Fruit fly (Drosophila melanogaster): ENCODE results near the gene CG42847.

CG42847 gene

DNA sequence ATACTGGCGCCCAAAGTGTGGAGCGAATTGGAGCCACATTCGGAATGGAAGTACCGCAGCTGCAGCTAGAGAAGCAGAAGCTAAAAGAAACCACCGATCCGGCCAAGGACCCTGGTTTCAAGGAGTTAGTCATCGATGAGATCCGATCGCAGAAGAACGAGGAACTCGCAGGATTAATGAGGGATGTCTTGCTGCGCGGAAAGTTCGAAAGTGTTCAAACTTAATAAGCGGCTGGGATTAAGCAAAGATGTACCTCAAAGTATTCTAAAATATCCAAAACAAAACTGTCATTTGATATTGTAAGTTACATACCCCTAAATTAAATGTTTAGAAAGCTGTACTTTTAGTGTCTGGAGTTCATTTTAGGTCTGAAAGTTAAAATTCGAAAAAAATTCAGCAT, 8.8 kb downstream of the CG42847 start, which contains the start of gene RpS28-like:
Gene RpS28-like (plus strand): TSS at position 301 of the 400 bp plus-strand sequence.
- TF ChIP-seq noc (tag; optimal IDR thresholded peaks at IDR 0.05) = no peak

DNA sequence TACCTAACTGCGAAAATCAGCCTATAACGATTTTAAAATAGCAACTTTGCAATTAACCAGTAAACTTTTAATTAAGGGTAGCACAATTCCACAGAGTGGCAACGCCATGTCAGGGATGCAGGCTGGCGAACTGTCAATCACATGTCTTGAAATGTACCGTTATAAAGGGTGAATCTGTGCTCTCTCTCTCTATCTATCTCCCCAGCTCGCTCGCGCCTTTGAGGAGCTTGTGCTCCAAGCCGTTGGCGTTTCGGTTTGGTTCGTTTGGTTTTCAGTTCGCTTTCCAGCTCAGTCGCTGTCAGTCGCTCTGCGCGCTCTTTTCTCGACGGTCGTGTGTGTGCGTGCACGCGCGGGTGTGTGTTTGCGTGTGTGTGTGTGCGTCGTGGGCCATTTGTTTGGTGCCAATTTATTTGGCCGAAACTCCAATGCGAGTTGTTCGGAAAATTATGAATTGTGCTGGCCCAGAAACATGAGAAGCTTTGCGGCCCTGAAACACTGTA, 9.6 kb downstream of the CG42847 start, which contains the start of gene numb:
Gene numb (plus strand): TSS at position 254 of the 500 bp plus-strand sequence.
- no peak for TF ChIP-seq noc (tag; optimal IDR thresholded peaks at IDR 0.05)

DNA sequence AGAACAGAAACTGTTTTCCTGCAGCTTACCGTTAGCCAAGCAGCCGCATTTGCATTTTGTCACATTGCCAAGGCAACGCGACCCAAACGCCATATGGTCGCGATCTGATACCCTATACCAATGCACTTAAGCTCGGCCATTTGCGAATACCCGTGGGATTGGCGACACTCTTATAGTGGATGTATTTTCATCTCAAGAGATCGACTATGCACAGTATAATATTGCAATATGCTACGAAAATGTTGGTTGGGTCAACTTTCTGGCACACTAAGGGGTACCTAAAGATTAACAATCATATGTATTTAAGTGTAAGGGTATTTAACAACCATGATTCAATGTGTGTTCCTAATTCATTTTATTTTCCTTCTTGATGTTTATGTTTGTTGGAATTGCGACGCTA, 10.6 kb downstream of the CG42847 start:
- no peak for TF ChIP-seq noc (tag; optimal IDR thresholded peaks at IDR 0.05)

DNA sequence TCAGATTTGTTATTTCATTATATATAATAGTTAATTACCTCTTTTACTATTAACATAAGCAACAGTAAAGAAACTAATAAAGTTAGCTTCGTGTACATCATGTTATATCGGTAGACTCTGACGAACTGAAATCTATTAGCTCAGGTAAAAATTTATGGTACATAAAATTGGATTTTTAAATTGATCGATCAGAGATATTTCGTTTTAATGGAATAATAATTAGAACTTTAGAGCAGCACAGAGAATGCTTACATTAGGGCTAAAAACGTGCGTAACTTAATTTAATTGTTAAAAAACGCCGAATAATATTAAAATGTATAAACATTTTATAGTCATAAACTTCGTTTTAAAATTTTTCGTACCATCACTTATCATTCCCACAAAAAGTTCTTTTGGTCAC, 13.0 kb downstream of the CG42847 start, which contains the start of gene CG33723:
Gene CG33723 (minus strand): TSS at position 101 of the 400 bp plus-strand sequence.
- TF ChIP-seq noc (tag; optimal IDR thresholded peaks at IDR 0.05) = no peak

DNA sequence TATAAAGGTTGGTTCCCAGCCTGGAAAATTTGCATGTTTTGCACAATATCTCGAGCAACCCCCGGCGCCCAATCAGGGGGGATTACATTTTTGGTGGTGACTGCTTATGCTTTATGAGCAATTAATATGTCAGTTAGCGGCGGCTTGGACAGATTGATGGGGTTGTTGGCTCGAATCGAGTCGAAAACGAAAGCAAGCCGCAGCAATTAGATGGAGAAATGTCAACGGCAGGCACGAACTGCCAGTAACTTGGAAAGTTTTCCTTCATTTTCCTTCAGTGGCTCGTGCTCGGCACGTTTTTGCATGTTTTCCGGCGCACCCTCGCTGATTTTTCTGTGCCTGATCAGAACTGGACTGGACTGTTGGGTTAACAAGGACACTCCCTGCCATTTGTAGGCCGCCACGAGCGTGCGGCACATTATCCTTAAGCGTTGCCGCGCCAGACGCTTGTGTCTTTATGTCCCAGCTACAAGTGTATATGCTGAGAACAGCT, 15.2 kb downstream of the CG42847 start:
- no peak for TF ChIP-seq noc (tag; optimal IDR thresholded peaks at IDR 0.05)

DNA sequence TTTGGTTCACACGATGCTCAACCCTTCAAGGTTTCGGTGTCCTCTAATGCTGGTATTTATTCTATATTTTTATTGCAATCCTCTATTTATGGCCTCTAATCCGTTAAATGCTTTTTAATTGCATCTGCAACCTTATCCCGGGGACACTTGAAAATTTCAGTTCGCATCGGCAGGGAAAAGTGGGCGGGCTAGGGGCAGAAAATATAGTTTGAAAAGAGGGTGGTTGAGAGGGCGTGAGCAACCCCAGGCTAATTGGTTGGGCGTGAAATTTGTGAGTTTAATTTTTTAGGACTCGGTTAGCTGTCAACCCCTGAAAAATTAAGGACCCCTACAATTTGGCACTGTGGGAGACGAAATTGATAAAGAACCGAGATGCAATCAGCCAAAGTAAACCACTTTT, 18.1 kb downstream of the CG42847 start:
- TF ChIP-seq noc (tag; optimal IDR thresholded peaks at IDR 0.05) = no peak

DNA sequence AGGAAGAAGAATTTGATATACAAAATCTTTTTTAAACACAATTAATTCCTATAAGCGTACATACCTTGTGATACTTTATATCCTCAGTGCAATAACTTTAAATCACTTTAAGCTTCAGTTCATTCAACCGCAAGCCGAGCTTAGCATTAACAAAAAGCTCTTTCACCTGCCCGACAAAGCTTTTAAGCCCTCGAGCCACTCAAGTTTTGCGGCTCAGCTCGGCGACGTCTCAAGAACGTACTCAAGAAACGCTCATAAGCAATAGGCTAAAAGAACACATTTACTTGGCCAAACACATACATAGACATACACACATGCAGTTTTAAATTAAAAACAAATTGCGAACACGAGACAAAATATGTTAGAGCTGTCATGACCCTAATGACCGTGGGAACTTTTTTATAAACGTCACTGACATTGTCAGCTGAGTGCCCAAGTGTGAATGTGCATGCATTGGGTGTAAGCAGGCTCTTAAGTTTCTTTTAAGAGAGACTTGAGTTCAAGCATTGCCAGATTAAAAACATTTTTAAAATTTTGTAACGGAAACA, 18.8 kb downstream of the CG42847 start:
- no peak for TF ChIP-seq noc (tag; optimal IDR thresholded peaks at IDR 0.05)

DNA sequence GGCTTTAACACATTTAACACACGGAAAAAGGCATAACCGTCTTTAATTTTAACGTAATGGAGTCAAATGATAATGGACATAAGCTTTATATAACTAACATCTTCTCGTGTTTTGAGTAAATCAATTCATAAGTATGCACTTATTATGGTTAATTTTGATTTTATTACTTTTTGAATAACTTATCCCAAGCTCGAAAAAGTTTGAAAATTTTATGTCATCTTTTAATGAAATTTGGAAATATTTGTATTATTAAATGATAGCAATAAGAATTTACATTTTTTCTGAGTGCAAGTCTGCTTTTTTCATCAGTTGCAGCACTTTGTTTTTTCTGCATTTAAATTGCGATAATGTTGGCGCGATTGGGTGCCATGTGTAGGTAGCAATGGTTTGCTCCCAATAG, 20.1 kb downstream of the CG42847 start:
- TF ChIP-seq noc (tag; optimal IDR thresholded peaks at IDR 0.05) = no peak

DNA sequence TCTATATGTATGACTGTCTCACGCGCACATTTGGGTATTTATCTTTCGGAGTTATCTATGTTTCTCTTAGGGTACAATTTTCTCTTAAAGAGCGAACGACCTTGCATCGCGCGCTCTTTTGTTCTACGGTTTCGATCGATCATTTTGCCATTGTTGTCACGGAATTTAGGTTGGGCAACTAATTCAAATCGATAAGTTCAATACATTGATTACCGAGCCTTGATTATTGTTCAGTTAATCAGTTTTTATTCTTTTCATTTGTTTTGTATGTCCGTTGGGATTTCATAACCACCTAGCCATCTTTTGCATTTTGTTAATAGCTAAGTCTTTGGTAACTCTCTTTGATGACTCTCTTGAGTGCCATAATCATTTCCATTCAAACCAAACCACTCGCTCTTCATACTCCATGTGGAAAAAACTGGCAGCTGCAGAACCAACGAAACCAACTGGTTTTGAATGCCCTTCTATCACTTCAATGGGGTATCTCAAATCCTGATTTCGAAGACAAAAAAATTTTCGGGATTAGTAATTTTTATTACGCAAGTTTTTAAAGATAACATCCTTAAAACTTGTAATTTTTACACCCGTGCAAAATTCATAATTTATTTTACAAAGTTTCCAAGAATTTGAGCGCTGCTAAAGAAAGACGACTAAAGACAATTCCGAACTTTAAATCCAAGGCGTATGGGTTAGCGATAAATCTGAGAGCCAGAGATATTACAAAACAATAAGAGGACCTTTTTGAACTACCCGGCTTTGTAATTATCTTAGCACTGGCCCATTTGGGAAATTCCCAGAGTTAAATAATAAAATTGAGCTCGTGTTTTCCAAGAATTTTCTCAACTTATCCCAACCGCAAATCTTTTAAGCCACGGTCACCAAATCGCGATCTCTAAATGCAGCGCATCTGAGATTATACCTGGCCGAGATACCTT, 20.9 kb downstream of the CG42847 start:
- no peak for TF ChIP-seq noc (tag; optimal IDR thresholded peaks at IDR 0.05)

DNA sequence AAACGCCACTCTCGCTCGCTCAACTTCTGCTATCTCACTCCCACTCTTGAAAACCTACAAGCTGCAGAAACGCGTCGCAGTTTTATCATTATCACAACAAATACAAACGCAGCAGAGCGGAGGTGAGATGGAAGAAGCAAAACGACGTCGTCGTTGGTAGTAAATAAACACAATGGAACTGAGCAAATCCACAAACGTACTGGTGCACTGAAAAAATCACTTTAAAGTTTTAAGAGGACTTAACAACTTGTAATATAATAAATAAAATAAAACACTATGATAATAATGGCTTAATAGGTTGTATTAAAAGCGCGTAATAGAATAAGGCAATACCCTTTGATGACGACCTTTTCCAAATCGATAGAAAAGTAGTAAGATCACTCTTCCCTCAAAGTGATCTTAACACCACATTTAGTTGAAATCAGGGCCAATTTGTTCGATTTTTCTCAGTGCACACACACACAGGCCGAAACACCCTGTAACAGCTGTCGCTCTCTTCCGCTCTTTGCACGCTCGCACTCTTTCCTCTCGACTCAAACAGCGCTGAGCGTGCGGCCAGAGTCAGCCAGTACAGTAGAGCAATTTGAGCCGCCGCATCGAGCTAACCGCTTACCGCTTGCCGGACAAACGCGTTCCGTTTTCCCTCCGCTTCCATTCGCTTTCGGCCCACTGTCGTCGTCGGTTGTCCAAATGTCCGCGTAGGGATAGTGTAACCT, 21.7 kb downstream of the CG42847 start:
- TF ChIP-seq noc (tag; optimal IDR thresholded peaks at IDR 0.05) = peak; percentile 99

DNA sequence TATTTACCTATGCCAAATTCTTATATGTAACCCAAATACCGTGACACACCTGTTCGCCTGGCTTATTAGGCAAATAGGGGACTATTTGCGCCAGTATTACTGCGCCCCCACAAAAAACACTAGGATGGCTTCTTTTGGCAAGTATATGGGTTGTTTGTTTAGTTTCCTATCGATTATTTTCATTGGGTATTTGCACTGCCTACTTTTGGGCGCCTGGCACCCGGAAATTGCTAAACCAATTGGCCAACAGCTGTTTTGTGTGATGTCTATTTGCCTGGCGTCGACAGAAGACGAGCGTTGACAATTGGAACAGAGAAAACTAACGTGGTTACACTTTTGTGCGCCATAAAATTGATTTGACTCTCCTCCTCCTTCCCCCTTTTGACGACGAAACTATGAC, 25.3 kb downstream of the CG42847 start:
- no peak for TF ChIP-seq noc (tag; optimal IDR thresholded peaks at IDR 0.05)

DNA sequence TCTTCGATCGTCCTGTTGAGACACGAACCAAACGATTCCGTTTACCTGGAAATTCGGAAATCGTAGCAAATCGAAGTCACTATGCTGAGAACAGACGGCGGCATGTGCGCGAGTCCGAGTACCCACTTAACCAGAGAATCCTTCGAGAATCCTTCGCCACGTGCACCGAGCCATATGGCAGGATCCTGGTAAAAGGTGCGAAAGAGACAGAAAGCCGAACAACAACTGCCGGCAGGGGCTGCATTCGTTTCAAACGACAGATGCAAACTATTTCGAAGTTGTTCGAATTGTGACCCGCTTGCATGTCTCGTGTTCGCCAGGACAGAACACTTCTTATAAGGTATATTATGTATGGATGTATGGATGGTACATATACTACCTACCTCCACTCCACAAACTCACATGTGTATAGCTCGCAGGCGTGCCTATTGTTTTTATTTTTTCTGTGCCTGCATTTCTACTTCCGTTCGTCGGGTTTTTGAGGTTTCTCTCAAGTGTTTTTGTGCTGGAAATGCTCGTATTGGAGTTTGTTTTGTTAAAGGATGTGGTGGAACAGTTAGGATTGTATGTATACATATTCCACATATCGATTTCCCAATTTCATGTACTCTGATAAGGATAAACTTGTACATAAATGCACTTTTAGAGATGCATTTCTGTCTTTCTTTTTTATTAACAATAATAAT, 26.8 kb downstream of the CG42847 start:
- no peak for TF ChIP-seq noc (tag; optimal IDR thresholded peaks at IDR 0.05)

DNA sequence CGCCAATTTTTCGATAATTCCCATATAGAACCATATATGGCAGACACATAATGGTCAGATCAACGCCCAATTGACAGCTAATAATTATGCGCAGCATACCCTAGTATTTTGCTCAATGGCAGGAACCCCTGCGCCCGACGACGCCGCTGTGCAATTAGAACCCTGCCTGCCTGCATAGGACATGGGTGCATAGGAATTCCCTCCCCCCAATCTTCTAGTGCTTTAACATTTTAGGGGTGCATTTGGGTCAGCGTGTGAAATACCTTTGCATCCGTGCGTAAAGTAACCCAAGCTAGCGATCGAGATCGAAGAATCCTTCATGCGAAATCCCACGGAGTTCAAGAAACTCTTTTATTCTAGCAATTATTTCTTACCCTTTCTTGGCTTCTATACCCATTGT, 27.5 kb downstream of the CG42847 start:
- no peak for TF ChIP-seq noc (tag; optimal IDR thresholded peaks at IDR 0.05)

DNA sequence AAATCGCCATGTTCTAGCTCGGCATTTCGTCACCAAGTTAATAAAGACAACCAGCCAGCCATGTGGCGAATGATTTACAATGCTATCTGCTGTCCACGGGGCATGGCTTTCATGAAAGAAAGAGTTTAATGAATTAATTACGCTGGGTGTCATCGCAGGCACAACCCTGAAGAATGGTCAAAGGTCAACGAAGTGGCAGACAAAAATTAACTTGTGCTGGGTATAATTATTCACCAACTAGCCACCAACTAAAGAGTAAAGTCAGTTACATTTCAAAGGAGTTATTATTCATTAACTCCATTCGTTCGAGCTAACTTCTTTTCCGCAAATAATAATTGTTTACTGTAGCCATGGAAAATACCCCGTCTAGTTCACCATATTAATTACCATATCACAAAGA, 29.8 kb downstream of the CG42847 start:
- no peak for TF ChIP-seq noc (tag; optimal IDR thresholded peaks at IDR 0.05)

DNA sequence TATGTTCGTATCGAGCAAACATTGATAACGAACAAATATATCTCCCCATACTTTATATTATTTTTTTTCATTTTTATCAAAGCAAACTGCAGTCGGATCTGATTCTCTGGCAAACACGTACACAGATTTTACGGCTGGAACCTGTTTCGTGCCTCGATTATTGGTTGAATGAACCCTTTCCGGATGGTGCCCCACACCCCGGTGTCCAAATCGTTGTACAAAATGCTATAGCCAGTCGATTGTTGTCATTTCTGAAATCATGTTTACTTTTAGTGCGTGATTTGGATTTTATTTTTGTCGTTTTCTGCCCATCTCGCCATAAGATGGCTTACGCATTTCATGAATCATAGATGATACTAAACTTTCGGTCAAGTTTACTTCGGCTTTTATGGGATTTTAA, 30.2 kb downstream of the CG42847 start:
- TF ChIP-seq noc (tag; optimal IDR thresholded peaks at IDR 0.05) = no peak

Measured in whole organism, larva.